Fruit fly (Drosophila melanogaster): ENCODE results near the gene CG44422.
A peak's percentile ranks its signal among the peaks of the same experiment; 100 is the strongest.

CG44422 gene

dm6 chrX:11182631-11183030, 120.0 kb downstream of the CG44422 start, which contains the start of gene CG15200:
Gene CG15200, plus strand, starts transcription at chrX:11182931.
- TF ChIP-seq OdsH (GFP tag; optimal IDR thresholded peaks at IDR 0.05) (no peak), woc (GFP tag; optimal IDR thresholded peaks at IDR 0.05) (no peak), Jra (GFP tag; optimal IDR thresholded peaks at IDR 0.05) (no peak), dl (GFP tag; optimal IDR thresholded peaks at IDR 0.05; ENCODE audit: insufficient read depth in 1 of 2, partially characterized antibody in 2 of 2) (no peak), br (GFP tag; optimal IDR thresholded peaks at IDR 0.05) (no peak), Dfd (GFP tag; optimal IDR thresholded peaks at IDR 0.05) (no peak), psq (GFP tag; optimal IDR thresholded peaks at IDR 0.05) (no peak), Myc (optimal IDR thresholded peaks at IDR 0.05) (no peak), CG32264 (GFP tag; optimal IDR thresholded peaks at IDR 0.05) (no peak), Mio (GFP tag; optimal IDR thresholded peaks at IDR 0.05) (no peak), fru (GFP tag; optimal IDR thresholded peaks at IDR 0.05) (no peak), jim (GFP tag; optimal IDR thresholded peaks at IDR 0.05) (no peak), rgr (GFP tag; optimal IDR thresholded peaks at IDR 0.05) (no peak), dmrt93B (GFP tag; optimal IDR thresholded peaks at IDR 0.05) (no peak)

dm6 chrX:11176073-11176472, 126.5 kb downstream of the CG44422 start:
- TF ChIP-seq Dfd (GFP tag; optimal IDR thresholded peaks at IDR 0.05) (peak; percentile 74), rgr (GFP tag; optimal IDR thresholded peaks at IDR 0.05) (no peak)

- TF ChIP-seq br (GFP tag; optimal IDR thresholded peaks at IDR 0.05) (no peak), Myc (optimal IDR thresholded peaks at IDR 0.05) (no peak), ey (GFP tag; optimal IDR thresholded peaks at IDR 0.05) (no peak), dl (GFP tag; optimal IDR thresholded peaks at IDR 0.05; ENCODE audit: insufficient read depth in 1 of 2, partially characterized antibody in 2 of 2) (no peak), dsf (GFP tag; optimal IDR thresholded peaks at IDR 0.05; ENCODE audit: borderline replicate concordance) (no peak), sv (GFP tag; optimal IDR thresholded peaks at IDR 0.05) (no peak), Vsx2 (GFP tag; optimal IDR thresholded peaks at IDR 0.05; ENCODE audit: partially characterized antibody) (no peak), fru (GFP tag; optimal IDR thresholded peaks at IDR 0.05) (no peak)
Observed at dm6 chrX:11170578-11170977, 132.0 kb downstream of the CG44422 start, which contains the start of gene CG1394. Gene CG1394, minus strand, starts transcription at chrX:11170678.

Measured in whole organism, wandering third instar larva.